Worm (Caenorhabditis elegans): ENCODE data around the gene dab-1.
A peak's percentile ranks its signal among the peaks of the same experiment; 100 is the strongest.

Gene dab-1

ce11 chrII:8216922-8217321 is 5.3 kb upstream of the dab-1 start, which contains the start of gene ifg-1:
ifg-1 (plus strand) TSS chrII:8217222.
- TF ChIP-seq dpl-1 (GFP tag; optimal IDR thresholded peaks at IDR 0.05) = no peak
- no peak for TF ChIP-seq ccch-3 (GFP tag; optimal IDR thresholded peaks at IDR 0.05)
- no peak for TF ChIP-seq sea-2 (GFP tag; IDR thresholded peaks at IDR 0.05)
- TF ChIP-seq F10E7.11 (tag; optimal IDR thresholded peaks at IDR 0.05) = no peak
- no peak for TF ChIP-seq fkh-3 (tag; optimal IDR thresholded peaks at IDR 0.05)
- TF ChIP-seq ceh-91 (GFP tag; IDR thresholded peaks at IDR 0.05) = no peak
- TF ChIP-seq ceh-100 (GFP tag; IDR thresholded peaks at IDR 0.05) = no peak
- TF ChIP-seq efl-1 (GFP tag; optimal IDR thresholded peaks at IDR 0.05) = no peak
- no peak for TF ChIP-seq unc-130 (GFP tag; optimal IDR thresholded peaks at IDR 0.05)
- no peak for TF ChIP-seq T07F8.4 (tag; optimal IDR thresholded peaks at IDR 0.05)
- TF ChIP-seq aptf-3 (GFP tag; IDR thresholded peaks at IDR 0.05) = no peak
- no peak for TF ChIP-seq attf-5 (GFP tag; optimal IDR thresholded peaks at IDR 0.05)
- no peak for TF ChIP-seq lsy-27 (tag; optimal IDR thresholded peaks at IDR 0.05; ENCODE audit: borderline replicate concordance, insufficient read depth)

ce11 chrII:8218266-8218665 is 3.9 kb upstream of the dab-1 start:
- TF ChIP-seq lsy-27 (tag; optimal IDR thresholded peaks at IDR 0.05; ENCODE audit: borderline replicate concordance, insufficient read depth) = no peak
- TF ChIP-seq hmg-20 (GFP tag; IDR thresholded peaks at IDR 0.05) = no peak
- TF ChIP-seq gei-17 (GFP tag; optimal IDR thresholded peaks at IDR 0.05) = no peak
- TF ChIP-seq F33H1.4 (GFP tag; IDR thresholded peaks at IDR 0.05) = no peak
- TF ChIP-seq nhr-179 (tag; optimal IDR thresholded peaks at IDR 0.05) = no peak
- no peak for TF ChIP-seq unc-130 (GFP tag; optimal IDR thresholded peaks at IDR 0.05)
- no peak for TF ChIP-seq lin-40 (tag; optimal IDR thresholded peaks at IDR 0.05)
- TF ChIP-seq ztf-28 (GFP tag; IDR thresholded peaks at IDR 0.05) = no peak
- no peak for TF ChIP-seq B0019.2 (GFP tag; conservative IDR thresholded peaks at IDR 0.05)
- TF ChIP-seq pbrm-1 (GFP tag; IDR thresholded peaks at IDR 0.05) = no peak
- no peak for TF ChIP-seq hlh-12 (tag; optimal IDR thresholded peaks at IDR 0.05)
- no peak for TF ChIP-seq die-1 (tag; optimal IDR thresholded peaks at IDR 0.05)
- no peak for TF ChIP-seq K11D2.4 (GFP tag; IDR thresholded peaks at IDR 0.05)
- TF ChIP-seq B0336.3 (GFP tag; IDR thresholded peaks at IDR 0.05) = no peak
- TF ChIP-seq ama-1 (optimal IDR thresholded peaks at IDR 0.05) = no peak
- no peak for TF ChIP-seq ama-1 (GFP tag; optimal IDR thresholded peaks at IDR 0.05)
- TF ChIP-seq lir-1 (GFP tag; conservative IDR thresholded peaks at IDR 0.05) = no peak
- no peak for TF ChIP-seq let-526 (GFP tag; IDR thresholded peaks at IDR 0.05)
- no peak for TF ChIP-seq ets-4 (GFP tag; optimal IDR thresholded peaks at IDR 0.05)
- no peak for TF ChIP-seq ZK185.1 (tag; optimal IDR thresholded peaks at IDR 0.05; ENCODE audit: poor library complexity, severe bottlenecking)
- no peak for TF ChIP-seq hrde-1 (tag; optimal IDR thresholded peaks at IDR 0.05; ENCODE audit: borderline replicate concordance)

- TF ChIP-seq F55B11.4 (tag; optimal IDR thresholded peaks at IDR 0.05; ENCODE audit: borderline replicate concordance, insufficient read depth) (no peak), nhr-179 (tag; optimal IDR thresholded peaks at IDR 0.05) (no peak)
Measured at ce11 chrII:8220267-8220666, 1.9 kb upstream of the dab-1 start.

- no peak for TF ChIP-seq ztf-25 (GFP tag; IDR thresholded peaks at IDR 0.05)
- peak; percentile 33; the same call in 1 of the 2 replicates for TF ChIP-seq aptf-3 (GFP tag; IDR thresholded peaks at IDR 0.05)
Measured at ce11 chrII:8223422-8223821, 1.2 kb downstream of the dab-1 start.

ce11 chrII:8223945-8224344 is 1.8 kb downstream of the dab-1 start:
- TF ChIP-seq ztf-18 (tag; optimal IDR thresholded peaks at IDR 0.05) (no peak), snpc-1.1 (tag; optimal IDR thresholded peaks at IDR 0.05; ENCODE audit: insufficient read depth) (no peak), K11D2.4 (GFP tag; IDR thresholded peaks at IDR 0.05) (no peak), snpc-3.4 (tag; optimal IDR thresholded peaks at IDR 0.05) (no peak)

All from whole organism, young adult.